Fruit fly (Drosophila melanogaster) whole organism, embryonic: Measurements from ENCODE around the gene CG17224.

Experiments
- Atf6 ChIP-seq: fragments of 200-800 bp; sonication (Bioruptor generic); IDR thresholded peaks from 2 replicates; pipeline ENCODE4 v1.3.6; 2022; ENCODE audit warnings: missing biosample characterization, missing genetic modification characterization
- BEAF-32 ChIP-seq: fragments of 200-800 bp; sonication (Bioruptor generic); optimal IDR thresholded peaks from 3 replicates; lab custom pipeline; 2017; ENCODE audit warnings: missing biosample characterization, missing genetic modification characterization, mild to moderate bottlenecking, moderate library complexity, missing genetic modification reagents
- BtbVII ChIP-seq: fragments of 200-800 bp; sonication (Bioruptor generic); optimal IDR thresholded peaks from 3 replicates; lab custom pipeline; 2017; ENCODE audit warnings: missing biosample characterization, mild to moderate bottlenecking, missing genetic modification characterization
- CG10209 ChIP-seq: fragments of 200-800 bp; sonication (Bioruptor generic); optimal IDR thresholded peaks from 3 replicates; lab custom pipeline; 2017; ENCODE audit warnings: missing biosample characterization, mild to moderate bottlenecking, missing genetic modification characterization, missing genetic modification reagents
- CG10267 ChIP-seq: fragments of 200-800 bp; sonication (Bioruptor generic); optimal IDR thresholded peaks from 2 replicates; lab custom pipeline; 2018; ENCODE audit warnings: missing biosample characterization, mild to moderate bottlenecking, missing genetic modification characterization, moderate library complexity
- CG10431 ChIP-seq: fragments of 200-800 bp; sonication (Bioruptor generic); optimal IDR thresholded peaks from 3 replicates; lab custom pipeline; 2018; ENCODE audit warnings: missing biosample characterization, mild to moderate bottlenecking, missing genetic modification characterization
- CG11695 ChIP-seq: fragments of 200-800 bp; sonication (Bioruptor generic); IDR thresholded peaks from 3 replicates; pipeline ENCODE4 v1.3.6; 2022; ENCODE audit warnings: missing biosample characterization, missing genetic modification characterization
- CG11723 ChIP-seq: fragments of 200-800 bp; sonication (Bioruptor generic); optimal IDR thresholded peaks from 2 replicates; lab custom pipeline; 2017; ENCODE audit warnings: missing biosample characterization, mild to moderate bottlenecking, missing genetic modification characterization
- CG12071 ChIP-seq: fragments of 200-800 bp; sonication (Bioruptor generic); optimal IDR thresholded peaks from 3 replicates; lab custom pipeline; 2018; ENCODE audit warnings: missing biosample characterization, mild to moderate bottlenecking, missing genetic modification characterization
- CG12155 ChIP-seq: fragments of 200-800 bp; sonication (Bioruptor generic); optimal IDR thresholded peaks from 3 replicates; lab custom pipeline; 2016; ENCODE audit warnings: missing biosample characterization, missing genetic modification characterization
- CG12219 ChIP-seq: fragments of 200-800 bp; sonication (Bioruptor generic); optimal IDR thresholded peaks from 3 replicates; lab custom pipeline; 2018; ENCODE audit warnings: missing biosample characterization, mild to moderate bottlenecking, missing genetic modification characterization
- CG12391 ChIP-seq: fragments of 200-800 bp; sonication (Bioruptor generic); optimal IDR thresholded peaks from 3 replicates; lab custom pipeline; 2018; ENCODE audit warnings: missing biosample characterization, mild to moderate bottlenecking, missing genetic modification characterization, moderate library complexity
- CG14014 ChIP-seq: fragments of 200-800 bp; sonication (Bioruptor generic); IDR thresholded peaks from 2 replicates; pipeline ENCODE4 v1.3.6; 2022; ENCODE audit warnings: missing biosample characterization, missing genetic modification characterization
- CG14710 ChIP-seq: fragments of 200-800 bp; sonication (Bioruptor generic); optimal IDR thresholded peaks from 3 replicates; lab custom pipeline; 2019; ENCODE audit warnings: missing biosample characterization, mild to moderate bottlenecking, missing genetic modification characterization, moderate library complexity
- CG16779 ChIP-seq: fragments of 200-800 bp; sonication (Bioruptor generic); IDR thresholded peaks from 2 replicates; pipeline ENCODE4 v1.3.6; 2022; ENCODE audit warnings: missing biosample characterization, missing genetic modification characterization
- CG17186 ChIP-seq: fragments of 200-800 bp; sonication (Bioruptor generic); optimal IDR thresholded peaks from 3 replicates; lab custom pipeline; 2017; ENCODE audit warnings: missing biosample characterization, missing genetic modification reagents, missing genetic modification characterization
- CG17612 ChIP-seq: fragments of 200-800 bp; sonication (Bioruptor generic); IDR thresholded peaks from 2 replicates; pipeline ENCODE4 v1.3.6; 2022; ENCODE audit warnings: missing biosample characterization, missing genetic modification characterization
- CG17912 ChIP-seq: fragments of 200-800 bp; sonication (Bioruptor generic); optimal IDR thresholded peaks from 2 replicates; lab custom pipeline; 2018; ENCODE audit warnings: missing biosample characterization, mild to moderate bottlenecking, missing genetic modification characterization
- CG18764 ChIP-seq: fragments of 200-800 bp; sonication (Bioruptor generic); optimal IDR thresholded peaks from 3 replicates; lab custom pipeline; 2016; ENCODE audit warnings: missing biosample characterization, missing genetic modification characterization
- CG2712 ChIP-seq: fragments of 200-800 bp; optimal IDR thresholded peaks from 3 replicates; lab custom pipeline; 2019; ENCODE audit warnings: missing biosample characterization, mild to moderate bottlenecking, missing genetic modification characterization, moderate library complexity
- CG31388 ChIP-seq: fragments of 200-800 bp; sonication (Bioruptor generic); optimal IDR thresholded peaks from 2 replicates; lab custom pipeline; 2016; ENCODE audit warnings: missing biosample characterization, missing genetic modification characterization
- CG3163 ChIP-seq: fragments of 200-800 bp; sonication (Bioruptor generic); optimal IDR thresholded peaks from 3 replicates; lab custom pipeline; 2016; ENCODE audit warnings: missing biosample characterization, missing genetic modification characterization
- CG34224 ChIP-seq: fragments of 200-800 bp; sonication (Bioruptor generic); IDR thresholded peaks from 3 replicates; pipeline ENCODE4 v1.3.6; 2022; ENCODE audit warnings: missing biosample characterization, missing genetic modification characterization; ENCODE audit not compliant: partially characterized antibody
- CG3995 ChIP-seq: fragments of 200-800 bp; sonication (Bioruptor generic); optimal IDR thresholded peaks from 3 replicates; lab custom pipeline; 2016; ENCODE audit warnings: missing biosample characterization, missing genetic modification characterization
- CG7271 ChIP-seq: fragments of 200-800 bp; sonication (Bioruptor generic); optimal IDR thresholded peaks from 2 replicates; lab custom pipeline; 2018; ENCODE audit warnings: missing biosample characterization, mild to moderate bottlenecking, missing genetic modification characterization, moderate library complexity
- CrebB ChIP-seq: fragments of 200-800 bp; sonication (Bioruptor generic); optimal IDR thresholded peaks from 3 replicates; lab custom pipeline; 2018; ENCODE audit warnings: missing biosample characterization, mild to moderate bottlenecking, missing genetic modification characterization
- Deaf1 ChIP-seq: fragments of 200-800 bp; optimal IDR thresholded peaks from 3 replicates; lab custom pipeline; 2019; ENCODE audit warnings: missing biosample characterization, mild to moderate bottlenecking, missing genetic modification characterization, moderate library complexity
- Drgx ChIP-seq: fragments of 200-800 bp; sonication (Bioruptor generic); IDR thresholded peaks from 2 replicates; pipeline ENCODE4 v1.3.6; 2022; ENCODE audit warnings: missing biosample characterization, missing genetic modification characterization
- Eip74EF ChIP-seq, 2 experiments: fragments of 200-800 bp in 1 of 2; fragments of >200 bp in 1 of 2; sonication (Bioruptor generic) in 1 of 2; optimal IDR thresholded peaks; 2 replicates each; lab custom pipeline; 2017 to 2019; ENCODE audit warnings: missing biosample characterization in 2 of 2, missing genetic modification characterization in 2 of 2, mild to moderate bottlenecking in 1 of 2, moderate library complexity in 1 of 2
- Fer2 ChIP-seq: fragments of 200-800 bp; sonication (Bioruptor generic); optimal IDR thresholded peaks from 2 replicates; lab custom pipeline; 2018; ENCODE audit warnings: missing biosample characterization, mild to moderate bottlenecking, missing genetic modification characterization, moderate library complexity
- GATAe ChIP-seq: fragments of 200-800 bp; sonication (Bioruptor generic); conservative IDR thresholded peaks from 2 replicates; pipeline ENCODE4 v1.3.6; 2022; ENCODE audit warnings: missing biosample characterization, missing genetic modification characterization
- Lpt ChIP-seq: fragments of >200 bp; optimal IDR thresholded peaks from 2 replicates; lab custom pipeline; 2018; ENCODE audit warnings: missing biosample characterization, missing genetic modification characterization
- Oli ChIP-seq: fragments of 200-800 bp; sonication (Bioruptor generic); optimal IDR thresholded peaks from 2 replicates; lab custom pipeline; 2018; ENCODE audit warnings: missing biosample characterization, mild to moderate bottlenecking, missing genetic modification characterization, moderate library complexity
- Opbp ChIP-seq: fragments of 200-800 bp; sonication (Bioruptor generic); IDR thresholded peaks from 3 replicates; pipeline ENCODE4 v1.3.6; 2022; ENCODE audit warnings: missing biosample characterization, missing genetic modification characterization; ENCODE audit not compliant: partially characterized antibody
- Poxn ChIP-seq: fragments of 200-800 bp; sonication (Bioruptor generic); IDR thresholded peaks from 2 replicates; pipeline ENCODE4 v1.3.6; 2022; ENCODE audit warnings: missing biosample characterization, missing genetic modification characterization
- Ptx1 ChIP-seq: fragments of 200-800 bp; sonication (Bioruptor generic); IDR thresholded peaks from 2 replicates; pipeline ENCODE4 v1.3.6; 2022; ENCODE audit warnings: missing biosample characterization, missing genetic modification characterization
- Rx ChIP-seq: fragments of 200-800 bp; sonication (Bioruptor generic); IDR thresholded peaks from 2 replicates; pipeline ENCODE4 v1.3.6; 2022; ENCODE audit warnings: missing biosample characterization, missing genetic modification characterization
- abd-A ChIP-seq: fragments of 200-800 bp; sonication (Bioruptor generic); optimal IDR thresholded peaks from 3 replicates; lab custom pipeline; 2019; ENCODE audit warnings: missing biosample characterization, mild to moderate bottlenecking, missing genetic modification characterization, moderate library complexity
- amos ChIP-seq: fragments of 200-800 bp; sonication (Bioruptor generic); IDR thresholded peaks from 2 replicates; pipeline ENCODE4 v1.3.6; 2022; ENCODE audit warnings: missing biosample characterization, missing genetic modification characterization; ENCODE audit not compliant: partially characterized antibody
- ara ChIP-seq: fragments of 200-800 bp; sonication (Bioruptor generic); IDR thresholded peaks from 2 replicates; pipeline ENCODE4 v1.3.6; 2022; ENCODE audit warnings: missing biosample characterization, missing genetic modification characterization
- chif ChIP-seq, 2 experiments: fragments of 200-800 bp; sonication (Bioruptor generic); optimal IDR thresholded peaks; 3 replicates each; lab custom pipeline; 2016; ENCODE audit warnings: missing biosample characterization in 2 of 2, missing genetic modification characterization in 2 of 2
- chn ChIP-seq: fragments of 200-800 bp; sonication (Bioruptor generic); optimal IDR thresholded peaks from 2 replicates; lab custom pipeline; 2016; ENCODE audit warnings: missing biosample characterization, missing genetic modification characterization
- en ChIP-seq: fragments of 200-800 bp; sonication (Bioruptor generic); optimal IDR thresholded peaks from 2 replicates; lab custom pipeline; 2016; ENCODE audit warnings: missing biosample characterization, missing genetic modification characterization
- gsb ChIP-seq: fragments of 200-800 bp; sonication (Bioruptor generic); IDR thresholded peaks from 2 replicates; pipeline ENCODE4 v1.3.6; 2022; ENCODE audit warnings: missing biosample characterization, missing genetic modification characterization
- gt ChIP-seq: fragments of 200-800 bp; sonication (Bioruptor generic); IDR thresholded peaks from 2 replicates; pipeline ENCODE4 v1.3.6; 2022; ENCODE audit warnings: missing biosample characterization, missing genetic modification characterization
- her ChIP-seq: fragments of 200-800 bp; sonication (Bioruptor generic); optimal IDR thresholded peaks from 2 replicates; lab custom pipeline; 2016; ENCODE audit warnings: missing biosample characterization, missing genetic modification characterization
- kni ChIP-seq: fragments of 200-800 bp; sonication (Bioruptor generic); optimal IDR thresholded peaks from 3 replicates; lab custom pipeline; 2017; ENCODE audit warnings: mild to moderate bottlenecking, missing biosample characterization, missing genetic modification reagents, missing genetic modification characterization
- nom ChIP-seq: fragments of 200-800 bp; sonication (Bioruptor generic); optimal IDR thresholded peaks from 2 replicates; lab custom pipeline; 2017; ENCODE audit warnings: missing biosample characterization, missing genetic modification characterization, mild to moderate bottlenecking, moderate library complexity, missing genetic modification reagents
- schlank ChIP-seq: fragments of 200-800 bp; sonication (Bioruptor generic); optimal IDR thresholded peaks from 2 replicates; lab custom pipeline; 2018; ENCODE audit warnings: missing biosample characterization, mild to moderate bottlenecking, missing genetic modification characterization
- sima ChIP-seq: fragments of 200-800 bp; sonication (Bioruptor generic); optimal IDR thresholded peaks from 2 replicates; lab custom pipeline; 2016; ENCODE audit warnings: missing biosample characterization, missing genetic modification characterization
- vvl ChIP-seq: fragments of 200-800 bp; sonication (Bioruptor generic); IDR thresholded peaks from 2 replicates; pipeline ENCODE4 v1.3.6; 2022; ENCODE audit warnings: missing biosample characterization, missing genetic modification characterization

The CG17224 gene

dm6 chr2L:3056448-3056790 lies 38.3 kb upstream of the CG17224 start, which contains the start of gene FASN1 (continued):
- TF ChIP-seq CG12071 (GFP tag; lab: Kevin White, UChicago) (peak; percentile 65), vvl (GFP tag; lab: Robert Waterston, UW) (no peak; the same call in none of the 2 replicates), BEAF-32 (GFP tag; lab: Kevin White, UChicago) (no peak), CG10209 (no peak), her (GFP tag; lab: Kevin White, UChicago) (peak; percentile 1), BtbVII (GFP tag; lab: Kevin White, UChicago) (no peak), CG17912 (GFP tag; lab: Kevin White, UChicago) (no peak), CG2712 (tag; lab: Kevin White, UChicago) (no peak), Deaf1 (peak; percentile 11), CG17612 (GFP tag; lab: Robert Waterston, UW) (no peak), kni (no peak), CG12219 (GFP tag; lab: Kevin White, UChicago) (no peak), CG17186 (GFP tag; lab: Kevin White, UChicago) (no peak), CG12391 (tag; lab: Kevin White, UChicago) (no peak), CG16779 (GFP tag; lab: Robert Waterston, UW) (no peak; the same call in 1 of the 2 replicates), CG3995 (GFP tag; lab: Kevin White, UChicago) (no peak), Eip74EF (GFP tag; optimal IDR thresholded peaks at IDR 0.05; lab: Kevin White, UChicago) (no peak), sima (GFP tag; lab: Kevin White, UChicago) (no peak), CG18764 (GFP tag; lab: Kevin White, UChicago) (no peak), abd-A (no peak), Drgx (GFP tag; lab: Robert Waterston, UW) (peak; percentile 36; the same call in 1 of the 2 replicates), CG14710 (tag; lab: Kevin White, UChicago) (no peak), schlank (tag; lab: Kevin White, UChicago) (no peak), CG10431 (GFP tag; lab: Kevin White, UChicago) (no peak), chn (GFP tag; lab: Kevin White, UChicago) (no peak), CG11695 (no peak; the same call in 2 of the 3 replicates), en (no peak), CG10267 (tag; lab: Kevin White, UChicago) (no peak), Oli (tag; lab: Kevin White, UChicago) (no peak), GATAe (GFP tag; lab: Robert Waterston, UW) (no peak), CG11723 (no peak), Opbp (GFP tag; lab: Robert Waterston, UW) (0 out of 3 replicates have a peak, but pooled peaks have one; percentile 22), Ptx1 (GFP tag; lab: Robert Waterston, UW) (no peak), Poxn (GFP tag; lab: Robert Waterston, UW) (no peak), gsb (GFP tag; lab: Robert Waterston, UW) (no peak), chif (GFP tag; optimal IDR thresholded peaks at IDR 0.05; lab: Kevin White, UChicago) (no peak), amos (peak; percentile 28; the same call in 1 of the 2 replicates), CrebB (tag; lab: Kevin White, UChicago) (no peak), Fer2 (tag; lab: Kevin White, UChicago) (no peak), CG7271 (tag; lab: Kevin White, UChicago) (no peak), CG31388 (no peak), CG34224 (GFP tag; lab: Robert Waterston, UW) (no peak), CG3163 (GFP tag; lab: Kevin White, UChicago) (no peak), CG12155 (GFP tag; lab: Kevin White, UChicago) (no peak), Lpt (GFP tag; lab: Kevin White, UChicago) (no peak), Atf6 (GFP tag; lab: Robert Waterston, UW) (peak; percentile 25; the same call in 1 of the 2 replicates), gt (GFP tag; lab: Robert Waterston, UW) (no peak), Rx (GFP tag; lab: Robert Waterston, UW) (no peak), ara (GFP tag; lab: Robert Waterston, UW) (peak; percentile 3; the same call in 1 of the 2 replicates), CG14014 (no peak; the same call in 1 of the 2 replicates), nom (GFP tag; lab: Kevin White, UChicago) (peak; percentile 61)
